Fruit fly (Drosophila melanogaster) whole organism, wandering third instar larva: Measurements from ENCODE around the gene NPFR.

ENCODE experiments used
- Abd-B ChIP-seq: fragments of >200 bp; optimal IDR thresholded peaks from 2 replicates; lab custom pipeline; 2017; ENCODE audit warnings: missing biosample characterization, missing genetic modification characterization
- CG32264 ChIP-seq: fragments of 200-800 bp; sonication (Bioruptor generic); optimal IDR thresholded peaks from 2 replicates; lab custom pipeline; 2016; ENCODE audit warnings: missing biosample characterization, missing genetic modification characterization
- CG9705 ChIP-seq: fragments of 200-800 bp; sonication (Bioruptor generic); optimal IDR thresholded peaks from 2 replicates; lab custom pipeline; 2018; ENCODE audit warnings: missing biosample characterization, mild to moderate bottlenecking, missing genetic modification characterization
- Dfd ChIP-seq: fragments of >200 bp; optimal IDR thresholded peaks from 2 replicates; lab custom pipeline; 2017; ENCODE audit warnings: missing biosample characterization, missing genetic modification characterization
- GATAd ChIP-seq: sonication (Bioruptor generic); optimal IDR thresholded peaks from 2 replicates; lab custom pipeline; 2016; ENCODE audit warnings: missing biosample characterization, missing genetic modification characterization
- HLH106 ChIP-seq: fragments of 200-800 bp; optimal IDR thresholded peaks from 3 replicates; lab custom pipeline; 2019; ENCODE audit warnings: missing biosample characterization, mild to moderate bottlenecking, missing genetic modification characterization, moderate library complexity
- Hnf4 ChIP-seq: fragments of 200-800 bp; sonication (Bioruptor generic); optimal IDR thresholded peaks from 2 replicates; lab custom pipeline; 2016; ENCODE audit warnings: missing biosample characterization, mild to moderate bottlenecking, missing genetic modification characterization
- Hr78 ChIP-seq: fragments of >200 bp; optimal IDR thresholded peaks from 2 replicates; lab custom pipeline; 2017; ENCODE audit warnings: missing biosample characterization, missing genetic modification characterization
- Hr83 ChIP-seq: fragments of 200-300 bp; sonication (Bioruptor generic); optimal IDR thresholded peaks from 2 replicates; lab custom pipeline; 2016; ENCODE audit warnings: missing biosample characterization, mild to moderate bottlenecking, missing genetic modification characterization, moderate library complexity; ENCODE audit not compliant: poor library complexity, severe bottlenecking
- Jra ChIP-seq: sonication (Bioruptor generic); optimal IDR thresholded peaks from 2 replicates; lab custom pipeline; 2016; ENCODE audit warnings: missing biosample characterization, missing genetic modification characterization
- Mio ChIP-seq: sonication (Bioruptor generic); optimal IDR thresholded peaks from 2 replicates; lab custom pipeline; 2016; ENCODE audit warnings: missing biosample characterization, missing genetic modification characterization
- Myc ChIP-seq: fragments of >200 bp; optimal IDR thresholded peaks from 2 replicates; lab custom pipeline; 2017
- OdsH ChIP-seq: fragments of 200-800 bp; sonication (Bioruptor generic); optimal IDR thresholded peaks from 2 replicates; lab custom pipeline; 2016; ENCODE audit warnings: missing biosample characterization, mild to moderate bottlenecking, missing genetic modification characterization
- Rel ChIP-seq, 2 experiments: fragments of 200-800 bp; sonication (Bioruptor generic) in 1 of 2; optimal IDR thresholded peaks; 2 replicates in 1 of 2; 3 replicates in 1 of 2; lab custom pipeline; 2016 to 2019; ENCODE audit warnings: mild to moderate bottlenecking in 2 of 2, missing biosample characterization in 2 of 2, missing genetic modification characterization in 2 of 2, moderate library complexity in 1 of 2
- Sp1 ChIP-seq: fragments of 200-800 bp; sonication (Bioruptor generic); optimal IDR thresholded peaks from 3 replicates; lab custom pipeline; 2019; ENCODE audit warnings: missing biosample characterization, mild to moderate bottlenecking, missing genetic modification characterization, moderate library complexity
- Vsx2 ChIP-seq: fragments of 200-300, 225-300 bp; sonication (Bioruptor generic); optimal IDR thresholded peaks from 2 replicates; lab custom pipeline; 2018; ENCODE audit warnings: missing biosample characterization, missing genetic modification characterization; ENCODE audit not compliant: partially characterized antibody
- br ChIP-seq: fragments of 200-800 bp; sonication (Bioruptor generic); optimal IDR thresholded peaks from 2 replicates; lab custom pipeline; 2016; ENCODE audit warnings: missing biosample characterization, missing genetic modification characterization
- brk ChIP-seq: fragments of 200-800 bp; sonication (Bioruptor generic); optimal IDR thresholded peaks from 2 replicates; lab custom pipeline; 2016; ENCODE audit warnings: missing biosample characterization, mild to moderate bottlenecking, missing genetic modification characterization
- dmrt93B ChIP-seq: fragments of 200-800 bp; sonication (Bioruptor generic); optimal IDR thresholded peaks from 2 replicates; lab custom pipeline; 2018; ENCODE audit warnings: missing biosample characterization, mild to moderate bottlenecking, missing genetic modification characterization
- dsf ChIP-seq: sonication (Bioruptor generic); optimal IDR thresholded peaks from 2 replicates; lab custom pipeline; 2016; ENCODE audit warnings: missing biosample characterization, missing genetic modification characterization, borderline replicate concordance
- ey ChIP-seq: fragments of 200-800 bp; sonication (Bioruptor generic); optimal IDR thresholded peaks from 2 replicates; lab custom pipeline; 2016; ENCODE audit warnings: missing biosample characterization, missing genetic modification characterization
- foxo ChIP-seq, 2 experiments: fragments of 200-800 bp; sonication (Bioruptor generic); optimal IDR thresholded peaks; 2 replicates in 1 of 2; 3 replicates in 1 of 2; lab custom pipeline; 2016 to 2017; ENCODE audit warnings: missing biosample characterization in 2 of 2, missing genetic modification characterization in 2 of 2
- fru ChIP-seq: fragments of 200-800 bp; sonication (Bioruptor generic); optimal IDR thresholded peaks from 3 replicates; lab custom pipeline; 2016; ENCODE audit warnings: missing biosample characterization, mild to moderate bottlenecking, missing genetic modification characterization
- h ChIP-seq: fragments of 200-800 bp; sonication (Bioruptor generic); optimal IDR thresholded peaks from 3 replicates; lab custom pipeline; 2016; ENCODE audit warnings: missing biosample characterization, mild to moderate bottlenecking, missing genetic modification characterization
- jim ChIP-seq: fragments of 175-275, 200-325 bp; sonication (Bioruptor generic); optimal IDR thresholded peaks from 2 replicates; lab custom pipeline; 2016; ENCODE audit warnings: missing biosample characterization, mild to moderate bottlenecking, missing genetic modification characterization
- pan ChIP-seq: fragments of >200 bp; optimal IDR thresholded peaks from 2 replicates; lab custom pipeline; 2017
- psq ChIP-seq: fragments of 200-800 bp; sonication (Bioruptor generic); optimal IDR thresholded peaks from 3 replicates; lab custom pipeline; 2017; ENCODE audit warnings: missing biosample characterization, mild to moderate bottlenecking, missing genetic modification characterization, moderate library complexity
- rgr ChIP-seq: fragments of 200-800 bp; sonication (Bioruptor generic); optimal IDR thresholded peaks from 3 replicates; lab custom pipeline; 2016; ENCODE audit warnings: missing biosample characterization, mild to moderate bottlenecking, missing genetic modification characterization
- sage ChIP-seq: fragments of 200-800 bp; sonication (Bioruptor generic); optimal IDR thresholded peaks from 2 replicates; lab custom pipeline; 2016; ENCODE audit warnings: missing biosample characterization, mild to moderate bottlenecking, missing genetic modification characterization
- sv ChIP-seq: fragments of 200-800 bp; sonication (Bioruptor generic); optimal IDR thresholded peaks from 3 replicates; lab custom pipeline; 2016; ENCODE audit warnings: missing biosample characterization, missing genetic modification characterization
- tai ChIP-seq: sonication (Bioruptor generic); optimal IDR thresholded peaks from 2 replicates; lab custom pipeline; 2016; ENCODE audit warnings: missing biosample characterization, missing genetic modification characterization
- usp ChIP-seq: fragments of >200 bp; optimal IDR thresholded peaks from 2 replicates; lab custom pipeline; 2017; ENCODE audit warnings: missing biosample characterization, missing genetic modification characterization
- woc ChIP-seq: sonication (Bioruptor generic); optimal IDR thresholded peaks from 2 replicates; lab custom pipeline; 2016; ENCODE audit warnings: missing biosample characterization, mild to moderate bottlenecking, missing genetic modification characterization

The NPFR gene

DNA sequence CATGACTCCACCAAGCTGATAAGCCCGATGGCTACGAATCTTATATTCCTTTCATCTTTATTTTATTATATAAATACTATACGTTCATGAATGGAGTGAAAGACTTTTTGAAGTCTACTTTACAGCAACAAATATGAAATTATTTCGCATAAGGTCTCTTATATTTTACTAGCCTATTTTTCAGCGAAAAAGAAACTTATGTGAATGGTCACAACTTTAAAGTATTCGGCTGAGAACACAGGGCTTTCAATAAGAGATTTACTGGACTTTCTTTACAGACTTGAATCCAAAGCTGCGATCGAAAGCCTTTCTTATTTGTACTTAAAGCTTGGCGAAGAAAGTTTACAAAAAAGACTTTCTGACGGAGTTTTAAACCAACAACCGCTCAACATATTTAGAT, 51.9 kb downstream of the NPFR start:
- TF ChIP-seq h (no peak), foxo (GFP tag; optimal IDR thresholded peaks at IDR 0.05; lab: Kevin White, UChicago) (no peak), dmrt93B (GFP tag; lab: Kevin White, UChicago) (no peak), Myc (peak; percentile 53), Rel (GFP tag; optimal IDR thresholded peaks at IDR 0.05; lab: Kevin White, UChicago) (no peak), Rel (tag; optimal IDR thresholded peaks at IDR 0.05; lab: Kevin White, UChicago) (no peak)

DNA sequence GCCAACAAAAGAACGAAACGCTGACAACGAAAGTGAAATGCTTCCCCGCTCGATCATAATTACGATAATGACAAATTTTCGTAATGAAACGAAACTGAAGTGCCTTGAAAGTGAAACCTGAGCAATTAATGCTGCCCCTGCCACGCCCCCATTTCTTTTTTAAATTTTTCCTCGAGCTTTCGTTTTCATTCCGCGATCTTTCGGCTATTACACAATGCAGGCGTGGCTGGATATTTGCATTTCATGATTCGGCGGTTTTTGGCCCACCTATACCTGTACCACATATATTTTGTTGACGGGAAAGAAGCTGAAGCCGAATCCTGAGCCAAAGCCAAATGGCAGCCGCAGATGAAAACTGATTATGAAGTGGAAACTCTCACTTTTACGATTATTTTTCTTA, 53.1 kb downstream of the NPFR start:
- TF ChIP-seq dsf (GFP tag; lab: Kevin White, UChicago) (no peak), CG32264 (GFP tag; lab: Kevin White, UChicago) (no peak), Dfd (GFP tag; lab: Kevin White, UChicago) (no peak), rgr (GFP tag; lab: Kevin White, UChicago) (no peak), h (no peak), fru (GFP tag; lab: Kevin White, UChicago) (no peak), OdsH (no peak), Vsx2 (GFP tag; lab: Kevin White, UChicago) (no peak), Sp1 (GFP tag; lab: Kevin White, UChicago) (no peak), Abd-B (GFP tag; lab: Kevin White, UChicago) (no peak), pan (lab: Kevin White, UChicago) (no peak), ey (GFP tag; lab: Kevin White, UChicago) (no peak), Hr83 (no peak), CG9705 (no peak), HLH106 (tag; lab: Kevin White, UChicago) (no peak), woc (GFP tag; lab: Kevin White, UChicago) (no peak), GATAd (no peak), sage (GFP tag; lab: Kevin White, UChicago) (no peak)

DNA sequence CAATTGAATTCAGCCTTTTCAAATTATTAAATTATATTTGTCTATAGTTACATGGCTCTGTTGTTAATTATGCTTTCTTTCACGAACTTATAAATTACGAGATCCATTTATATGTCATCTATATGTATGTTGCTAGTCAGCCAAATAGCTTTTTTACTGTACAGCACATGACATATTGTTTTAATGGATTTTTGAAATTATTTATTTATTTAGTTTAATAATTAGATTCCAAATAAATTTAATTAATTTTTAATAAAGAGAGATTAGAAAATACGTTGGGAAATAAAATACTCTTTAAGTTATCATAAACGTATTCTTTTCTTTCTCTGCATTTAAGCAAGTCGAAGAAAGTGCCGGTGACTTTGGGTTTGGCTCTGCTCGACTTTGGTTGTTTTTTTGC, 54.2 kb downstream of the NPFR start:
- TF ChIP-seq jim (no peak), Hnf4 (no peak), woc (GFP tag; lab: Kevin White, UChicago) (no peak), dsf (GFP tag; lab: Kevin White, UChicago) (no peak), foxo (GFP tag; optimal IDR thresholded peaks at IDR 0.05; lab: Kevin White, UChicago) (no peak), usp (no peak), GATAd (no peak), HLH106 (tag; lab: Kevin White, UChicago) (no peak), Jra (no peak), Hr78 (GFP tag; lab: Kevin White, UChicago) (no peak)

DNA sequence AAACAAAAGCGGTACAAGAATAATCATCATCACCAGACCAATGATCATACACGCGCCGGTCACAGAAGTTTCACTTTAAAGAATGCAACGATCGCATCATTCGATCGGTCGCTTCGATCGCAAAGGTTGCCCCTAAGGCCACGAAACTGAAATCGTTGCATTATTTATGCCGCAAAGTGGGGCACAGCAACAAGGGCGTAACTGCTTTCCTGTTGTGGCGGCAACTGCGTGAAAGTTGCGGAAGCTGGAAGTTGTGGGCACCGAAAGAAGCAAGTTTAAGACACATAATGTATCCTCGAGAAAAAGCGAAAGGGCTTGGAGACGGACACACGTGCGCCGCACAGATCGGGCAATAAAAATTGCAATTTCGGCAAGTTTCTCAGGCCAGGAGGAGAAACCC, 56.9 kb downstream of the NPFR start:
- TF ChIP-seq pan (lab: Kevin White, UChicago) (no peak), Jra (no peak), OdsH (no peak), woc (GFP tag; lab: Kevin White, UChicago) (no peak), psq (no peak), Rel (GFP tag; optimal IDR thresholded peaks at IDR 0.05; lab: Kevin White, UChicago) (no peak), Rel (tag; optimal IDR thresholded peaks at IDR 0.05; lab: Kevin White, UChicago) (no peak), CG9705 (no peak), tai (GFP tag; lab: Kevin White, UChicago) (no peak), brk (GFP tag; lab: Kevin White, UChicago) (no peak), Vsx2 (GFP tag; lab: Kevin White, UChicago) (no peak), Hr78 (GFP tag; lab: Kevin White, UChicago) (no peak), jim (no peak), HLH106 (tag; lab: Kevin White, UChicago) (no peak), Mio (GFP tag; lab: Kevin White, UChicago) (no peak), Dfd (GFP tag; lab: Kevin White, UChicago) (no peak), dsf (GFP tag; lab: Kevin White, UChicago) (no peak), fru (GFP tag; lab: Kevin White, UChicago) (no peak)

DNA sequence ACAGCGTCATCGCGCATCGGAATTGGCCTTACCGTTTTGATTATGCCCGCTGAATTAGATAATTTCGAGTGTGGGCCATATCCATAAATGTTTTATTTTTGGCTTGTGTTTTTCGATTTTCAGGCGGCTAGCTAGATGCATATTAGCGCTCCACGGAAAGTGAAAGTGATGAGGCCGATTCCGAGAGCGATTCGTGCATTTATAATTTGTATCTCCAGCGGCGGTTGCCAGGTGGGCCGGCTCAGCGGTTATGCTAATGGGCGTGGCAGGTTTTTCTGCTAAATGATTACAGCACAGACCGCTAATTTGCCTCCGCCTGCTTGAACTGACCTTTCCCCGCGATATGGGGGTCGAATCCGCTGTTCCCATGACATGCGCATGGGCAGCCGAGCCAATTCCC, 57.9 kb downstream of the NPFR start:
- TF ChIP-seq br, result no peak
- TF ChIP-seq usp, result no peak
- no peak for TF ChIP-seq woc (GFP tag; lab: Kevin White, UChicago)
- no peak for TF ChIP-seq sv (GFP tag; lab: Kevin White, UChicago)
- TF ChIP-seq Rel (GFP tag; optimal IDR thresholded peaks at IDR 0.05; lab: Kevin White, UChicago), result no peak
- no peak for TF ChIP-seq Rel (tag; optimal IDR thresholded peaks at IDR 0.05; lab: Kevin White, UChicago)
- TF ChIP-seq Hr83, result no peak
- TF ChIP-seq dsf (GFP tag; lab: Kevin White, UChicago), result no peak
- no peak for TF ChIP-seq tai (GFP tag; lab: Kevin White, UChicago)
- no peak for TF ChIP-seq OdsH
- TF ChIP-seq jim, result no peak
- TF ChIP-seq Mio (GFP tag; lab: Kevin White, UChicago), result no peak
- TF ChIP-seq rgr (GFP tag; lab: Kevin White, UChicago), result no peak
